Worm (Caenorhabditis elegans) whole organism, midembryonic: ENCODE data around the gene gtap-2.

Source experiments
- T22C8.4 ChIP-seq: fragments of 200-800 bp; sonication (Bioruptor generic); IDR thresholded peaks from 2 replicates; pipeline ENCODE4 v1.3.6; 2022; ENCODE audit warnings: missing genetic modification characterization, missing compliant biosample characterization
- cog-1 ChIP-seq: sonication (generic microtip); optimal IDR thresholded peaks from 2 replicates; lab custom pipeline; 2016; ENCODE audit warnings: missing genetic modification characterization, missing compliant biosample characterization
- flt-1 ChIP-seq: fragments of 200-800 bp; sonication (Bioruptor generic); IDR thresholded peaks from 2 replicates; pipeline ENCODE4 v1.3.6; 2022; ENCODE audit warnings: missing genetic modification characterization, missing compliant biosample characterization
- klf-2 ChIP-seq: fragments of 200-800 bp; sonication (Bioruptor generic); conservative IDR thresholded peaks from 2 replicates; pipeline ENCODE4 v1.3.6; 2022; ENCODE audit warnings: missing genetic modification reagents, missing genetic modification characterization, missing compliant biosample characterization
- med-1 ChIP-seq: sonication (generic microtip); optimal IDR thresholded peaks from 2 replicates; lab custom pipeline; 2017; ENCODE audit warnings: missing genetic modification characterization, mild to moderate bottlenecking, missing compliant biosample characterization, antibody characterized with exemption, missing genetic modification reagents; ENCODE audit not compliant: insufficient read depth
- ref-1 ChIP-seq: fragments of 200-800 bp; sonication (Bioruptor generic); conservative IDR thresholded peaks from 2 replicates; pipeline ENCODE4 v1.3.6; 2022; ENCODE audit warnings: missing genetic modification reagents, missing genetic modification characterization, missing compliant biosample characterization
- tab-1 ChIP-seq: fragments of 200-800 bp; sonication (Bioruptor generic); IDR thresholded peaks from 2 replicates; pipeline ENCODE4 v1.3.6; 2022; ENCODE audit warnings: missing genetic modification characterization, missing compliant biosample characterization
- ztf-23 ChIP-seq: fragments of 200-800 bp; sonication (Bioruptor generic); IDR thresholded peaks from 2 replicates; pipeline ENCODE4 v1.3.6; 2022; ENCODE audit warnings: missing genetic modification reagents, missing genetic modification characterization, missing compliant biosample characterization
- ztf-29 ChIP-seq: fragments of 200-800 bp; sonication (Bioruptor generic); IDR thresholded peaks from 2 replicates; pipeline ENCODE4 v1.3.6; 2022; ENCODE audit warnings: missing genetic modification reagents, missing genetic modification characterization, missing compliant biosample characterization

- TF ChIP-seq klf-2 (no peak), ztf-29 (GFP tag; lab: Robert Waterston, UW) (no peak), ztf-23 (GFP tag; lab: Robert Waterston, UW) (no peak), T22C8.4 (no peak), flt-1 (GFP tag; lab: Robert Waterston, UW) (no peak), cog-1 (tag; lab: Kevin White, UChicago) (no peak), tab-1 (no peak), med-1 (GFP tag; lab: Kevin White, UChicago) (no peak), ref-1 (no peak)
Measured at ce11 chrIII:9843715-9844114, 35.4 kb downstream of the gtap-2 start, which contains the start of gene K11H3.5.
